Worm (Caenorhabditis elegans): ENCODE results near the gene flr-1.

ce11 chrX:13502282-13502681, 45.9 kb upstream of the flr-1 start:
- TF ChIP-seq him-1 (tag; optimal IDR thresholded peaks at IDR 0.05): peak; percentile 85
- no peak for TF ChIP-seq dao-5 (tag; optimal IDR thresholded peaks at IDR 0.05)
- TF ChIP-seq W03F9.2 (tag; optimal IDR thresholded peaks at IDR 0.05): no peak
